Fruit fly (Drosophila melanogaster) S2 (cell line): Measurements from ENCODE around the gene bel.

Experiments used
- CG8478 ChIP-seq: fragments of >200 bp; optimal IDR thresholded peaks from 2 replicates; lab custom pipeline; 2018
- CTCF ChIP-seq, 2 experiments: fragments of >200 bp; optimal IDR thresholded peaks; 2 replicates each; lab custom pipeline; 2018

DNA sequence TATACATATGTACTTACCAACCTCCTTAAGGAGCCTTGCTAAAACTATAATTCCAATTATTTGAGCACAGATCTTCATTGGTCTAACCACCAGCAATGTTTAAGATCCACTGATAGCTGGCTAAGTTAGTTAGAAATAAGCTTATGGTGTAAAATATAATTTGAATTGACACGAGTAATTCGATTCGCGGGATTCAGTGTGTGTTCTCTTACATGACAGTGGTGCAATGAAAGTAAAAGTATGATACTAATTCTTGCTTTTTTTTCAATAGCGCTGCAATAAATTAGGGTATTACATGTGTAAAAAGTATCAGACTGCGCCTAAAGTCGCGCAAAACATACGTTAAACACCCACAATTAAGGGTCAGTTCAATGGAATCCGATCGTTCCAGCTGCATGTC lies 19.4 kb upstream of the bel start, which contains the start of gene CG33325:
- TF ChIP-seq CTCF (optimal IDR thresholded peaks at IDR 0.05; lab: Kevin White, UChicago) = no peak
- TF ChIP-seq CG8478 (lab: Kevin White, UChicago) = no peak
